Fruit fly (Drosophila melanogaster) whole organism, embryonic: ENCODE results near the gene Grip84.
A peak's percentile ranks its signal among the peaks of the same experiment; 100 is the strongest.

Source experiments
- Ada2b ChIP-seq: fragments of 200-800 bp; sonication (Bioruptor generic); IDR thresholded peaks from 2 replicates; pipeline ENCODE4 v1.3.6; 2022; ENCODE audit warnings: missing biosample characterization, missing genetic modification characterization
- CG10565 ChIP-seq: fragments of 200-800 bp; sonication (Bioruptor generic); optimal IDR thresholded peaks from 3 replicates; lab custom pipeline; 2016; ENCODE audit warnings: missing biosample characterization, mild to moderate bottlenecking, missing genetic modification characterization
- CG10959 ChIP-seq: fragments of 200-800 bp; sonication (Bioruptor generic); IDR thresholded peaks from 2 replicates; pipeline ENCODE4 v1.3.6; 2022; ENCODE audit warnings: missing biosample characterization, missing genetic modification characterization
- CG11085 ChIP-seq: fragments of 200-800 bp; sonication (Bioruptor generic); IDR thresholded peaks from 2 replicates; pipeline ENCODE4 v1.3.6; 2022; ENCODE audit warnings: missing biosample characterization, missing genetic modification characterization
- CG12236 ChIP-seq: fragments of 200-800 bp; sonication (Bioruptor generic); optimal IDR thresholded peaks from 2 replicates; lab custom pipeline; 2016; ENCODE audit warnings: missing biosample characterization, missing genetic modification characterization
- CG13287 ChIP-seq: fragments of 200-800 bp; sonication (Bioruptor generic); IDR thresholded peaks from 2 replicates; pipeline ENCODE4 v1.3.6; 2022; ENCODE audit warnings: missing biosample characterization, missing genetic modification characterization; ENCODE audit not compliant: partially characterized antibody
- CG15479 ChIP-seq: fragments of 200-800 bp; sonication (Bioruptor generic); optimal IDR thresholded peaks from 3 replicates; lab custom pipeline; 2019; ENCODE audit warnings: missing biosample characterization, mild to moderate bottlenecking, missing genetic modification characterization, moderate library complexity
- CG1832 ChIP-seq: fragments of 200-800 bp; sonication (Bioruptor generic); optimal IDR thresholded peaks from 2 replicates; lab custom pipeline; 2017; ENCODE audit warnings: missing biosample characterization, mild to moderate bottlenecking, missing genetic modification characterization, inconsistent platforms
- CG18599 ChIP-seq: fragments of 200-800 bp; sonication (Bioruptor generic); optimal IDR thresholded peaks from 3 replicates; lab custom pipeline; 2017; ENCODE audit warnings: missing biosample characterization, missing genetic modification characterization, mild to moderate bottlenecking, moderate library complexity, missing genetic modification reagents
- CG31365 ChIP-seq: fragments of 200-800 bp; sonication (Bioruptor generic); optimal IDR thresholded peaks from 2 replicates; lab custom pipeline; 2018; ENCODE audit warnings: missing biosample characterization, mild to moderate bottlenecking, missing genetic modification characterization
- CG3995 ChIP-seq: fragments of 200-800 bp; sonication (Bioruptor generic); optimal IDR thresholded peaks from 3 replicates; lab custom pipeline; 2016; ENCODE audit warnings: missing biosample characterization, missing genetic modification characterization
- CG6175 ChIP-seq: fragments of 200-800 bp; sonication (Bioruptor generic); IDR thresholded peaks from 3 replicates; pipeline ENCODE4 v1.3.6; 2022; ENCODE audit warnings: missing biosample characterization, missing genetic modification characterization
- CG6254 ChIP-seq: fragments of 200-800 bp; sonication (Bioruptor generic); optimal IDR thresholded peaks from 3 replicates; lab custom pipeline; 2017; ENCODE audit warnings: mild to moderate bottlenecking, missing biosample characterization, missing genetic modification reagents, missing genetic modification characterization
- CG7271 ChIP-seq: fragments of 200-800 bp; sonication (Bioruptor generic); optimal IDR thresholded peaks from 2 replicates; lab custom pipeline; 2018; ENCODE audit warnings: missing biosample characterization, mild to moderate bottlenecking, missing genetic modification characterization, moderate library complexity
- CG8924 ChIP-seq: fragments of 200-800 bp; optimal IDR thresholded peaks from 3 replicates; lab custom pipeline; 2019; ENCODE audit warnings: missing biosample characterization, mild to moderate bottlenecking, missing genetic modification characterization, moderate library complexity
- CG9817 ChIP-seq: fragments of 200-800 bp; sonication (Bioruptor generic); optimal IDR thresholded peaks from 2 replicates; lab custom pipeline; 2018; ENCODE audit warnings: missing biosample characterization, mild to moderate bottlenecking, missing genetic modification characterization, moderate library complexity
- CrebB ChIP-seq: fragments of 200-800 bp; sonication (Bioruptor generic); optimal IDR thresholded peaks from 3 replicates; lab custom pipeline; 2018; ENCODE audit warnings: missing biosample characterization, mild to moderate bottlenecking, missing genetic modification characterization
- Dfd ChIP-seq, 2 experiments: fragments of >200 bp; optimal IDR thresholded peaks; 2 replicates each; lab custom pipeline; 2017; ENCODE audit warnings: missing biosample characterization in 2 of 2, missing genetic modification characterization in 2 of 2
- Dref ChIP-seq: fragments of 200-800 bp; sonication (Bioruptor generic); IDR thresholded peaks from 2 replicates; pipeline ENCODE4 v1.3.6; 2022; ENCODE audit warnings: missing biosample characterization, missing genetic modification characterization
- Ets65A ChIP-seq: fragments of 200-800 bp; sonication (Bioruptor generic); peaks from one replicate; lab custom pipeline; 2016; ENCODE audit warnings: missing biosample characterization, missing genetic modification characterization
- GATAe ChIP-seq: fragments of 200-800 bp; sonication (Bioruptor generic); conservative IDR thresholded peaks from 2 replicates; pipeline ENCODE4 v1.3.6; 2022; ENCODE audit warnings: missing biosample characterization, missing genetic modification characterization
- Jarid2 ChIP-seq: fragments of 200-800 bp; sonication (Bioruptor generic); optimal IDR thresholded peaks from 3 replicates; lab custom pipeline; 2017; ENCODE audit warnings: mild to moderate bottlenecking, missing biosample characterization, missing genetic modification reagents, missing genetic modification characterization
- Lim3 ChIP-seq: fragments of 200-800 bp; sonication (Bioruptor generic); IDR thresholded peaks from 2 replicates; pipeline ENCODE4 v1.3.6; 2022; ENCODE audit warnings: missing biosample characterization, missing genetic modification characterization
- MESR4 ChIP-seq: fragments of 200-800 bp; sonication (Bioruptor generic); optimal IDR thresholded peaks from 2 replicates; lab custom pipeline; 2018; ENCODE audit warnings: missing biosample characterization, mild to moderate bottlenecking, missing genetic modification characterization, moderate library complexity
- Oli ChIP-seq: fragments of 200-800 bp; sonication (Bioruptor generic); optimal IDR thresholded peaks from 2 replicates; lab custom pipeline; 2018; ENCODE audit warnings: missing biosample characterization, mild to moderate bottlenecking, missing genetic modification characterization, moderate library complexity
- Spps ChIP-seq: fragments of 200-800 bp; sonication (Bioruptor generic); optimal IDR thresholded peaks from 2 replicates; lab custom pipeline; 2018; ENCODE audit warnings: missing biosample characterization, mild to moderate bottlenecking, missing genetic modification characterization
- Sry-δ ChIP-seq: fragments of 200-800 bp; sonication (Bioruptor generic); optimal IDR thresholded peaks from 2 replicates; lab custom pipeline; 2016; ENCODE audit warnings: missing biosample characterization, missing genetic modification characterization
- ab ChIP-seq: fragments of 200-800 bp; sonication (Bioruptor generic); optimal IDR thresholded peaks from 2 replicates; lab custom pipeline; 2016; ENCODE audit warnings: missing biosample characterization, missing genetic modification characterization
- amos ChIP-seq: fragments of 200-800 bp; sonication (Bioruptor generic); IDR thresholded peaks from 2 replicates; pipeline ENCODE4 v1.3.6; 2022; ENCODE audit warnings: missing biosample characterization, missing genetic modification characterization; ENCODE audit not compliant: partially characterized antibody
- aop ChIP-seq: fragments of 200-800 bp; sonication (Bioruptor generic); IDR thresholded peaks from 2 replicates; pipeline ENCODE4 v1.3.6; 2022; ENCODE audit warnings: missing biosample characterization, missing genetic modification characterization
- ase ChIP-seq: fragments of 200-800 bp; sonication (Bioruptor generic); IDR thresholded peaks from 3 replicates; pipeline ENCODE4 v1.3.6; 2022; ENCODE audit warnings: missing biosample characterization, missing genetic modification characterization
- cato ChIP-seq: fragments of 200-800 bp; sonication (Bioruptor generic); optimal IDR thresholded peaks from 2 replicates; lab custom pipeline; 2016; ENCODE audit warnings: missing biosample characterization, missing genetic modification characterization, borderline replicate concordance
- chif ChIP-seq, 2 experiments: fragments of 200-800 bp; sonication (Bioruptor generic); optimal IDR thresholded peaks; 3 replicates each; lab custom pipeline; 2016; ENCODE audit warnings: missing biosample characterization in 2 of 2, missing genetic modification characterization in 2 of 2
- chn ChIP-seq: fragments of 200-800 bp; sonication (Bioruptor generic); optimal IDR thresholded peaks from 2 replicates; lab custom pipeline; 2016; ENCODE audit warnings: missing biosample characterization, missing genetic modification characterization
- dati ChIP-seq: fragments of 200-800 bp; sonication (Bioruptor generic); IDR thresholded peaks from 2 replicates; pipeline ENCODE4 v1.3.6; 2022; ENCODE audit warnings: missing biosample characterization, missing genetic modification characterization
- dimm ChIP-seq: fragments of 200-800 bp; sonication (Bioruptor generic); IDR thresholded peaks from 2 replicates; pipeline ENCODE4 v1.3.6; 2022; ENCODE audit warnings: missing biosample characterization, missing genetic modification characterization
- esg ChIP-seq: fragments of 200-800 bp; sonication (Bioruptor generic); conservative IDR thresholded peaks from 2 replicates; pipeline ENCODE4 v1.3.6; 2022; ENCODE audit warnings: missing biosample characterization, missing genetic modification characterization
- eyg ChIP-seq: fragments of 200-800 bp; sonication (Bioruptor generic); optimal IDR thresholded peaks from 3 replicates; lab custom pipeline; 2016; ENCODE audit warnings: missing biosample characterization, missing genetic modification characterization
- fd64A ChIP-seq: fragments of 200-800 bp; sonication (Bioruptor generic); optimal IDR thresholded peaks from 3 replicates; lab custom pipeline; 2018; ENCODE audit warnings: missing biosample characterization, mild to moderate bottlenecking, missing genetic modification characterization
- gcm2 ChIP-seq: fragments of 200-800 bp; sonication (Bioruptor generic); optimal IDR thresholded peaks from 2 replicates; lab custom pipeline; 2016; ENCODE audit warnings: missing biosample characterization, missing genetic modification characterization
- gem ChIP-seq: fragments of 200-800 bp; sonication (Bioruptor generic); optimal IDR thresholded peaks from 2 replicates; lab custom pipeline; 2019; ENCODE audit warnings: missing biosample characterization, mild to moderate bottlenecking, missing genetic modification characterization, moderate library complexity
- luna ChIP-seq: fragments of 200-800 bp; sonication (Bioruptor generic); optimal IDR thresholded peaks from 2 replicates; lab custom pipeline; 2016; ENCODE audit warnings: missing biosample characterization, missing genetic modification characterization
- nerfin-2 ChIP-seq: fragments of 200-800 bp; sonication (Bioruptor generic); IDR thresholded peaks from 2 replicates; pipeline ENCODE4 v1.3.6; 2022; ENCODE audit warnings: missing biosample characterization, missing genetic modification characterization; ENCODE audit not compliant: partially characterized antibody
- pnt ChIP-seq: fragments of 200-800 bp; sonication (Bioruptor generic); optimal IDR thresholded peaks from 3 replicates; lab custom pipeline; 2016; ENCODE audit warnings: missing biosample characterization, missing genetic modification characterization
- schlank ChIP-seq: fragments of 200-800 bp; sonication (Bioruptor generic); optimal IDR thresholded peaks from 2 replicates; lab custom pipeline; 2018; ENCODE audit warnings: missing biosample characterization, mild to moderate bottlenecking, missing genetic modification characterization
- sens ChIP-seq: fragments of 200-800 bp; sonication (Bioruptor generic); peaks from one replicate; lab custom pipeline; 2016; ENCODE audit warnings: missing biosample characterization, missing genetic modification characterization
- seq ChIP-seq: fragments of 200-800 bp; sonication (Bioruptor generic); IDR thresholded peaks from 2 replicates; pipeline ENCODE4 v1.3.6; 2022; ENCODE audit warnings: missing biosample characterization, missing genetic modification characterization
- tup ChIP-seq: fragments of 200-800 bp; sonication (Bioruptor generic); optimal IDR thresholded peaks from 2 replicates; lab custom pipeline; 2016; ENCODE audit warnings: missing biosample characterization, mild to moderate bottlenecking, missing genetic modification characterization, moderate library complexity
- yki ChIP-seq: fragments of >200 bp; optimal IDR thresholded peaks from 3 replicates; lab custom pipeline; 2018
- z ChIP-seq: fragments of 200-800 bp; sonication (Bioruptor generic); IDR thresholded peaks from 3 replicates; pipeline ENCODE4 v1.3.6; 2022; ENCODE audit warnings: missing biosample characterization, missing genetic modification characterization

The Grip84 gene

DNA sequence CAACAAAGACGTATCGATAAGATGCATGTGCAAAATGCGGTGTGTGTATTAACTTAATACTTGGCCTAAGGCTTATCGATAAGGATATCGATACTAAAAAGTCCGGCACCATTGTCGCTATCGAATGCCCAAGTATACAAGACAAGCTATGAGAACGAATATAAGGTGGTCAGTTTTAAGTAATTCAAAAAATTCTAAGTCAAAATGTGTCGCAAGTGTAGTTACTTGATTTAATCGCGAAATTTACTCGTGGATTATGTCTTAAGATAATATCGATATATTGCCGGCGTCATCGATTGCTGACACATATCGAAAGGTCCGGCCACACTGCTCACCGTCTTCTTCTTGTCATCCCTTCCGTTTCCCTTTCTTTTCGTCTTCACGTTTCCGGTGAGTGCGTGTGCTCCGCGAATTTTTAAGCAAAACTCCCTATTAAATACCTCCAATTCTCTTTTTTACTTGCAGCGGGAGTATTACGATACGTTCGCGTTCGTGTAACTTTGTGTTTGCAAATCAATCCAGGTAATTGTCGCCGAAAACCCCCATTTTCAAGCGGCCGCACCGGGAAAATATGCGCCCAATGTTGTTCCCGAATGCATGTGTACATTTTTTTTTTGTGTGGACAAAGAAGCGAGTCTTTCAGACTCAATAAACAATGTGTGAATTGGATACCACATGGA lies 32.3 kb upstream of the Grip84 start, which contains the start of gene RpS10b (continued):
- TF ChIP-seq yki (lab: Kevin White, UChicago) (no peak), CG18599 (GFP tag; lab: Kevin White, UChicago) (peak; percentile 92), CG6175 (GFP tag; lab: Robert Waterston, UW) (peak; percentile 66; the same call in 2 of the 3 replicates), Jarid2 (GFP tag; lab: Kevin White, UChicago) (peak; percentile 82), amos (peak; percentile 88), esg (GFP tag; lab: Robert Waterston, UW) (0 out of 2 replicates have a peak, but pooled peaks have one; percentile 19), CG10959 (GFP tag; lab: Robert Waterston, UW) (peak; percentile 64), ase (GFP tag; lab: Robert Waterston, UW) (peak; percentile 78), CG9817 (peak; percentile 77), tup (GFP tag; lab: Kevin White, UChicago) (no peak), Dfd (GFP tag; optimal IDR thresholded peaks at IDR 0.05; lab: Kevin White, UChicago) (no peak), nerfin-2 (peak; percentile 86), Oli (tag; lab: Kevin White, UChicago) (peak; percentile 80), CG11085 (GFP tag; lab: Robert Waterston, UW) (peak; percentile 78), CG3995 (GFP tag; lab: Kevin White, UChicago) (peak; percentile 77), Ada2b (no peak), Lim3 (GFP tag; lab: Robert Waterston, UW) (no peak), CrebB (tag; lab: Kevin White, UChicago) (peak; percentile 94), CG10565 (peak; percentile 29), dati (GFP tag; lab: Robert Waterston, UW) (peak; percentile 54), CG7271 (peak; percentile 95), luna (GFP tag; lab: Kevin White, UChicago) (peak; percentile 47), GATAe (GFP tag; lab: Robert Waterston, UW) (no peak), Dref (peak; percentile 84), fd64A (GFP tag; lab: Kevin White, UChicago) (peak; percentile 95), gcm2 (peak; percentile 76), gem (tag; lab: Kevin White, UChicago) (peak; percentile 57), schlank (tag; lab: Kevin White, UChicago) (peak; percentile 91), pnt (GFP tag; lab: Kevin White, UChicago) (no peak), CG31365 (tag; lab: Kevin White, UChicago) (peak; percentile 81), MESR4 (GFP tag; lab: Kevin White, UChicago) (peak; percentile 97), eyg (GFP tag; lab: Kevin White, UChicago) (peak; percentile 93), z (GFP tag; lab: Robert Waterston, UW) (no peak), cato (GFP tag; lab: Kevin White, UChicago) (peak; percentile 81), seq (GFP tag; lab: Robert Waterston, UW) (peak; percentile 83), dimm (GFP tag; lab: Robert Waterston, UW) (peak; percentile 46; the same call in 1 of the 2 replicates), chif (GFP tag; optimal IDR thresholded peaks at IDR 0.05; lab: Kevin White, UChicago) (peak; percentile 63 to 89), chn (GFP tag; lab: Kevin White, UChicago) (peak; percentile 23), CG8924 (tag; lab: Kevin White, UChicago) (peak; percentile 72), CG1832 (GFP tag; lab: Kevin White, UChicago) (no peak), aop (GFP tag; lab: Robert Waterston, UW) (no peak), Sry-δ (peak; percentile 95), ab (no peak), Spps (tag; lab: Kevin White, UChicago) (peak; percentile 65), CG15479 (peak; percentile 53), CG12236 (peak; percentile 88), sens (GFP tag; lab: Kevin White, UChicago) (peak; percentile 96), Ets65A (peak; percentile 98), CG6254 (GFP tag; lab: Kevin White, UChicago) (peak; percentile 90), CG13287 (GFP tag; lab: Robert Waterston, UW) (peak; percentile 91)
